Fruit fly (Drosophila melanogaster) whole organism, embryonic: Measurements from ENCODE around the gene Cpr78Cb.

Source experiments
- Abd-B ChIP-seq: fragments of 200-800 bp; sonication (Bioruptor generic); optimal IDR thresholded peaks from 2 replicates; lab custom pipeline; 2018; ENCODE audit warnings: missing biosample characterization, mild to moderate bottlenecking, missing genetic modification characterization, moderate library complexity
- B-H1 ChIP-seq: fragments of 200-800 bp; sonication (Bioruptor generic); IDR thresholded peaks from 3 replicates; pipeline ENCODE4 v1.3.6; 2022; ENCODE audit warnings: missing biosample characterization, missing genetic modification characterization
- CG12391 ChIP-seq: fragments of 200-800 bp; sonication (Bioruptor generic); optimal IDR thresholded peaks from 3 replicates; lab custom pipeline; 2018; ENCODE audit warnings: missing biosample characterization, mild to moderate bottlenecking, missing genetic modification characterization, moderate library complexity
- CG14050 ChIP-seq: fragments of 200-800 bp; sonication (Bioruptor generic); IDR thresholded peaks from 3 replicates; pipeline ENCODE4 v1.3.6; 2022; ENCODE audit warnings: missing biosample characterization, missing genetic modification characterization
- CG15269 ChIP-seq: fragments of 200-800 bp; sonication (Bioruptor generic); optimal IDR thresholded peaks from 2 replicates; lab custom pipeline; 2018; ENCODE audit warnings: missing biosample characterization, mild to moderate bottlenecking, missing genetic modification characterization, moderate library complexity
- CG1647 ChIP-seq: fragments of 200-800 bp; sonication (Bioruptor generic); optimal IDR thresholded peaks from 3 replicates; lab custom pipeline; 2016; ENCODE audit warnings: missing biosample characterization, missing genetic modification characterization
- CG17328 ChIP-seq: fragments of 200-800 bp; sonication (Bioruptor generic); IDR thresholded peaks from 2 replicates; pipeline ENCODE4 v1.3.6; 2022; ENCODE audit warnings: missing biosample characterization, missing genetic modification characterization
- CG2129 ChIP-seq: fragments of 200-800 bp; sonication (Bioruptor generic); IDR thresholded peaks from 2 replicates; pipeline ENCODE4 v1.3.6; 2022; ENCODE audit warnings: missing biosample characterization, missing genetic modification characterization; ENCODE audit not compliant: partially characterized antibody
- CG4730 ChIP-seq: fragments of 200-800 bp; sonication (Bioruptor generic); IDR thresholded peaks from 2 replicates; pipeline ENCODE4 v1.3.6; 2022; ENCODE audit warnings: missing biosample characterization, missing genetic modification characterization
- CG4854 ChIP-seq: fragments of 200-800 bp; sonication (Bioruptor generic); optimal IDR thresholded peaks from 2 replicates; lab custom pipeline; 2016; ENCODE audit warnings: missing biosample characterization, missing genetic modification characterization, inconsistent platforms
- CG5180 ChIP-seq: fragments of 200-800 bp; sonication (Bioruptor generic); optimal IDR thresholded peaks from 3 replicates; lab custom pipeline; 2017; ENCODE audit warnings: missing biosample characterization, missing genetic modification characterization, mild to moderate bottlenecking, moderate library complexity, missing genetic modification reagents
- CG6683 ChIP-seq: fragments of 200-800 bp; sonication (Bioruptor generic); optimal IDR thresholded peaks from 2 replicates; lab custom pipeline; 2017; ENCODE audit warnings: missing biosample characterization, mild to moderate bottlenecking, missing genetic modification characterization, missing genetic modification reagents
- CG6854 ChIP-seq: fragments of 200-800 bp; sonication (Bioruptor generic); optimal IDR thresholded peaks from 3 replicates; lab custom pipeline; 2017; ENCODE audit warnings: missing biosample characterization, mild to moderate bottlenecking, missing genetic modification characterization
- CG7357 ChIP-seq: fragments of 200-800 bp; sonication (Bioruptor generic); IDR thresholded peaks from 3 replicates; pipeline ENCODE4 v1.3.6; 2022; ENCODE audit warnings: missing biosample characterization, missing genetic modification characterization
- CG7963 ChIP-seq: fragments of 200-800 bp; sonication (Bioruptor generic); IDR thresholded peaks from 3 replicates; pipeline ENCODE4 v1.3.6; 2022; ENCODE audit warnings: missing biosample characterization, missing genetic modification characterization; ENCODE audit not compliant: partially characterized antibody
- CHES-1-like ChIP-seq: fragments of 200-800 bp; sonication (Bioruptor generic); optimal IDR thresholded peaks from 2 replicates; lab custom pipeline; 2016; ENCODE audit warnings: missing biosample characterization, missing genetic modification characterization
- Dbx ChIP-seq: fragments of 200-800 bp; sonication (Bioruptor generic); IDR thresholded peaks from 3 replicates; pipeline ENCODE4 v1.3.6; 2022; ENCODE audit warnings: missing biosample characterization, missing genetic modification characterization
- Dip2 ChIP-seq: fragments of 200-800 bp; sonication (Bioruptor generic); IDR thresholded peaks from 2 replicates; pipeline ENCODE4 v1.3.6; 2022; ENCODE audit warnings: missing biosample characterization, missing genetic modification characterization
- Elba2 ChIP-seq: fragments of 200-800 bp; sonication (Bioruptor generic); optimal IDR thresholded peaks from 3 replicates; lab custom pipeline; 2016; ENCODE audit warnings: missing biosample characterization, missing genetic modification characterization
- Gsc ChIP-seq: fragments of 200-800 bp; sonication (Bioruptor generic); IDR thresholded peaks from 2 replicates; pipeline ENCODE4 v1.3.6; 2022; ENCODE audit warnings: missing biosample characterization, missing genetic modification characterization
- Hr3 ChIP-seq: fragments of 200-800 bp; sonication (Bioruptor generic); optimal IDR thresholded peaks from 3 replicates; lab custom pipeline; 2016; ENCODE audit warnings: missing biosample characterization, missing genetic modification characterization
- Lim3 ChIP-seq: fragments of 200-800 bp; sonication (Bioruptor generic); IDR thresholded peaks from 2 replicates; pipeline ENCODE4 v1.3.6; 2022; ENCODE audit warnings: missing biosample characterization, missing genetic modification characterization
- MTF-1 ChIP-seq: fragments of 200-800 bp; sonication (Bioruptor generic); optimal IDR thresholded peaks from 2 replicates; lab custom pipeline; 2018; ENCODE audit warnings: missing biosample characterization, mild to moderate bottlenecking, missing genetic modification characterization, borderline replicate concordance
- Max ChIP-seq: fragments of 200-800 bp; sonication (Bioruptor generic); optimal IDR thresholded peaks from 2 replicates; lab custom pipeline; 2016; ENCODE audit warnings: missing biosample characterization, mild to moderate bottlenecking, missing genetic modification characterization
- Mes4 ChIP-seq: fragments of 200-800 bp; sonication (Bioruptor generic); optimal IDR thresholded peaks from 2 replicates; lab custom pipeline; 2016; ENCODE audit warnings: missing biosample characterization, missing genetic modification characterization
- Scr ChIP-seq: fragments of 200-800 bp; sonication (Bioruptor generic); IDR thresholded peaks from 2 replicates; pipeline ENCODE4 v1.3.6; 2022; ENCODE audit warnings: missing biosample characterization, missing genetic modification characterization; ENCODE audit not compliant: partially characterized antibody
- Tbp ChIP-seq: fragments of >200 bp; optimal IDR thresholded peaks from 2 replicates; lab custom pipeline; 2018; ENCODE audit warnings: missing biosample characterization, missing genetic modification characterization
- amos ChIP-seq: fragments of 200-800 bp; sonication (Bioruptor generic); IDR thresholded peaks from 2 replicates; pipeline ENCODE4 v1.3.6; 2022; ENCODE audit warnings: missing biosample characterization, missing genetic modification characterization; ENCODE audit not compliant: partially characterized antibody
- chinmo ChIP-seq: fragments of 200-800 bp; sonication (Bioruptor generic); IDR thresholded peaks from 4 replicates; pipeline ENCODE4 v1.3.6; 2022; ENCODE audit warnings: missing biosample characterization, missing genetic modification characterization; ENCODE audit not compliant: partially characterized antibody
- chn ChIP-seq: fragments of 200-800 bp; sonication (Bioruptor generic); optimal IDR thresholded peaks from 2 replicates; lab custom pipeline; 2016; ENCODE audit warnings: missing biosample characterization, missing genetic modification characterization
- croc ChIP-seq: fragments of 200-800 bp; sonication (Bioruptor generic); conservative IDR thresholded peaks from 3 replicates; pipeline ENCODE4 v1.3.6; 2022; ENCODE audit warnings: missing biosample characterization, missing genetic modification characterization
- disco-r ChIP-seq: fragments of 200-800 bp; sonication (Bioruptor generic); optimal IDR thresholded peaks from 2 replicates; lab custom pipeline; 2016; ENCODE audit warnings: missing biosample characterization, missing genetic modification characterization
- dpn ChIP-seq, 2 experiments: fragments of 200-800 bp; sonication (Bioruptor generic); optimal IDR thresholded peaks; 3 replicates each; lab custom pipeline; 2016; ENCODE audit warnings: missing biosample characterization in 2 of 2, missing genetic modification characterization in 2 of 2
- eve ChIP-seq, 2 experiments: fragments of >200 bp; optimal IDR thresholded peaks; 2 replicates each; lab custom pipeline; 2017; ENCODE audit warnings: missing biosample characterization in 2 of 2, missing genetic modification characterization in 2 of 2
- fd3F ChIP-seq: fragments of 200-800 bp; sonication (Bioruptor generic); optimal IDR thresholded peaks from 2 replicates; lab custom pipeline; 2018; ENCODE audit warnings: missing biosample characterization, mild to moderate bottlenecking, missing genetic modification characterization, moderate library complexity
- fru ChIP-seq: fragments of >200 bp; optimal IDR thresholded peaks from 2 replicates; lab custom pipeline; 2017
- gt ChIP-seq: fragments of 200-800 bp; sonication (Bioruptor generic); IDR thresholded peaks from 2 replicates; pipeline ENCODE4 v1.3.6; 2022; ENCODE audit warnings: missing biosample characterization, missing genetic modification characterization
- ham ChIP-seq: fragments of 200-800 bp; sonication (Bioruptor generic); IDR thresholded peaks from 2 replicates; pipeline ENCODE4 v1.3.6; 2022; ENCODE audit warnings: missing biosample characterization, missing genetic modification characterization
- insv ChIP-seq, 2 experiments: fragments of 200-800 bp; sonication (Bioruptor generic); optimal IDR thresholded peaks; 3 replicates each; lab custom pipeline; 2016 to 2018; ENCODE audit warnings: missing biosample characterization in 2 of 2, missing genetic modification characterization in 2 of 2
- mam ChIP-seq: fragments of 200-800 bp; sonication (Bioruptor generic); optimal IDR thresholded peaks from 3 replicates; lab custom pipeline; 2016; ENCODE audit warnings: missing biosample characterization, missing genetic modification characterization
- nom ChIP-seq: fragments of 200-800 bp; sonication (Bioruptor generic); optimal IDR thresholded peaks from 2 replicates; lab custom pipeline; 2017; ENCODE audit warnings: missing biosample characterization, missing genetic modification characterization, mild to moderate bottlenecking, moderate library complexity, missing genetic modification reagents
- odd ChIP-seq: fragments of 200-800 bp; sonication (Bioruptor generic); optimal IDR thresholded peaks from 2 replicates; lab custom pipeline; 2017; ENCODE audit warnings: missing biosample characterization, mild to moderate bottlenecking, missing genetic modification characterization
- pnt ChIP-seq: fragments of 200-800 bp; sonication (Bioruptor generic); optimal IDR thresholded peaks from 3 replicates; lab custom pipeline; 2016; ENCODE audit warnings: missing biosample characterization, missing genetic modification characterization
- psq ChIP-seq: fragments of 200-800 bp; sonication (Bioruptor generic); optimal IDR thresholded peaks from 2 replicates; lab custom pipeline; 2017; ENCODE audit warnings: missing biosample characterization, missing genetic modification characterization
- ranshi ChIP-seq: fragments of 200-800 bp; sonication (Bioruptor generic); IDR thresholded peaks from 2 replicates; pipeline ENCODE4 v1.3.6; 2022; ENCODE audit warnings: missing biosample characterization, missing genetic modification characterization
- sens ChIP-seq: fragments of 200-800 bp; sonication (Bioruptor generic); peaks from one replicate; lab custom pipeline; 2016; ENCODE audit warnings: missing biosample characterization, missing genetic modification characterization
- tna ChIP-seq: fragments of 200-800 bp; sonication (Bioruptor generic); IDR thresholded peaks from 2 replicates; pipeline ENCODE4 v1.3.6; 2022; ENCODE audit warnings: missing biosample characterization, missing genetic modification characterization; ENCODE audit not compliant: partially characterized antibody
- usp ChIP-seq: fragments of >200 bp; optimal IDR thresholded peaks from 2 replicates; lab custom pipeline; 2017; ENCODE audit warnings: missing biosample characterization, missing genetic modification characterization
- zen ChIP-seq: fragments of 200-800 bp; sonication (Bioruptor generic); optimal IDR thresholded peaks from 3 replicates; lab custom pipeline; 2018; ENCODE audit warnings: missing biosample characterization, mild to moderate bottlenecking, missing genetic modification characterization, moderate library complexity

Cpr78Cb gene

DNA sequence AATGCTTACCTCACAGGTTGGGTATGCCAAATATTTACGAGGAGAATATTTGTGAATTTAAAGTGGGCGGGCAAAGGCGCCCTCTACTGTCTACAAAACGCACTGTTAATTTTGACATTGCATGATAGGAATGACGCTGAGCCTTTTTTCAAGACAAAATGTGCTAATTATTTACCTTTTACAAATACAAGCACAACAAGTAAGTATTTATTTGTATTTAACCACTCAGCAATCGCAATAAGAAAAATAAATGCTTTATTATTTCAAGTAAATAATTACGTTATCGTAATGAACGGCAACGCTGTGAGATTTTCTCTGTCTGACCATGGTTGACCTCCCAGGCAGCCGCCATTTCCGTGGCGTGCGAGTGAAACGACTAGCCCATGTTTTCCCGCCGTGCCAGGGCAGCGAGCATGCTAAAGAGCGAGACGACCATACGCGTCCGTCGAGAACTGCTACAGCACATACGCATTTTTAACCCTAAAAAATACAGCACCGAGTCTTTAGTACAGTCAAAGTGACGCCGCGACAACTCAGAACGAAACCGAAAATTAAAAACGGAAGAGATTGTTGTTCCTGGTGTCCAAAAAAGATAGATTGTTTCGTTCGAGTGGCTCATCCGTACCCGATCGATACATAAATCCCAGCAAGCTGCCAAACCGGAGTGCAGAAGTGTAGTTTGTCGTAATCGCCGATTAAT lies 8.5 kb upstream of the Cpr78Cb start, which contains the start of the genes CG12974 and pzg (continued):
- TF ChIP-seq CG12391 (tag; lab: Kevin White, UChicago) (peak; percentile 86), chinmo (GFP tag; lab: Robert Waterston, UW) (0 out of 4 replicates have a peak, but pooled peaks have one; percentile 45), CG14050 (GFP tag; lab: Robert Waterston, UW) (peak; percentile 56), MTF-1 (peak; percentile 35), CG4854 (GFP tag; lab: Kevin White, UChicago) (peak; percentile 23), sens (GFP tag; lab: Kevin White, UChicago) (peak; percentile 82), mam (GFP tag; lab: Kevin White, UChicago) (peak; percentile 65), Elba2 (no peak), amos (GFP tag; lab: Robert Waterston, UW) (peak; percentile 66; the same call in 1 of the 2 replicates), B-H1 (peak; percentile 79), usp (GFP tag; lab: Kevin White, UChicago) (no peak), odd (GFP tag; lab: Kevin White, UChicago) (no peak), CG4730 (GFP tag; lab: Robert Waterston, UW) (peak; percentile 61), Scr (GFP tag; lab: Robert Waterston, UW) (peak; percentile 64), croc (GFP tag; lab: Robert Waterston, UW) (peak; percentile 91), chn (peak; percentile 86), zen (peak; percentile 96), CG7963 (GFP tag; lab: Robert Waterston, UW) (peak; percentile 85), Dip2 (GFP tag; lab: Robert Waterston, UW) (peak; percentile 62), CG6683 (GFP tag; lab: Kevin White, UChicago) (no peak), Lim3 (GFP tag; lab: Robert Waterston, UW) (no peak; the same call in 1 of the 2 replicates), fd3F (peak; percentile 54), fru (lab: Kevin White, UChicago) (no peak), Mes4 (GFP tag; lab: Kevin White, UChicago) (peak; percentile 79), CG7357 (GFP tag; lab: Robert Waterston, UW) (peak; percentile 72; the same call in 2 of the 3 replicates), CG15269 (tag; lab: Kevin White, UChicago) (peak; percentile 59), psq (GFP tag; lab: Kevin White, UChicago) (no peak), Tbp (no peak), gt (GFP tag; lab: Robert Waterston, UW) (peak; percentile 85), ranshi (GFP tag; lab: Robert Waterston, UW) (peak; percentile 61; the same call in 1 of the 2 replicates), Max (GFP tag; lab: Kevin White, UChicago) (peak; percentile 82), disco-r (GFP tag; lab: Kevin White, UChicago) (peak; percentile 67), pnt (peak; percentile 65), CG6854 (peak; percentile 1), tna (GFP tag; lab: Robert Waterston, UW) (no peak; the same call in 1 of the 2 replicates), Abd-B (GFP tag; lab: Kevin White, UChicago) (peak; percentile 88), eve (GFP tag; optimal IDR thresholded peaks at IDR 0.05; lab: Kevin White, UChicago) (no peak), insv (GFP tag; optimal IDR thresholded peaks at IDR 0.05; lab: Kevin White, UChicago) (peak in 1 of 2 experiments; percentile 42), CG17328 (peak; percentile 62), Hr3 (GFP tag; lab: Kevin White, UChicago) (peak; percentile 88), Dbx (peak; percentile 91), Gsc (GFP tag; lab: Robert Waterston, UW) (peak; percentile 81), ham (GFP tag; lab: Robert Waterston, UW) (peak; percentile 38; the same call in 1 of the 2 replicates), CG5180 (GFP tag; lab: Kevin White, UChicago) (no peak), CG2129 (GFP tag; lab: Robert Waterston, UW) (no peak), CHES-1-like (peak; percentile 81), CG1647 (peak; percentile 78), dpn (GFP tag; optimal IDR thresholded peaks at IDR 0.05; lab: Kevin White, UChicago) (peak; percentile 34 to 65), nom (GFP tag; lab: Kevin White, UChicago) (peak; percentile 51)
